Fruit fly (Drosophila melanogaster): ENCODE measurements around the gene Wnt10.

Wnt10 gene

DNA sequence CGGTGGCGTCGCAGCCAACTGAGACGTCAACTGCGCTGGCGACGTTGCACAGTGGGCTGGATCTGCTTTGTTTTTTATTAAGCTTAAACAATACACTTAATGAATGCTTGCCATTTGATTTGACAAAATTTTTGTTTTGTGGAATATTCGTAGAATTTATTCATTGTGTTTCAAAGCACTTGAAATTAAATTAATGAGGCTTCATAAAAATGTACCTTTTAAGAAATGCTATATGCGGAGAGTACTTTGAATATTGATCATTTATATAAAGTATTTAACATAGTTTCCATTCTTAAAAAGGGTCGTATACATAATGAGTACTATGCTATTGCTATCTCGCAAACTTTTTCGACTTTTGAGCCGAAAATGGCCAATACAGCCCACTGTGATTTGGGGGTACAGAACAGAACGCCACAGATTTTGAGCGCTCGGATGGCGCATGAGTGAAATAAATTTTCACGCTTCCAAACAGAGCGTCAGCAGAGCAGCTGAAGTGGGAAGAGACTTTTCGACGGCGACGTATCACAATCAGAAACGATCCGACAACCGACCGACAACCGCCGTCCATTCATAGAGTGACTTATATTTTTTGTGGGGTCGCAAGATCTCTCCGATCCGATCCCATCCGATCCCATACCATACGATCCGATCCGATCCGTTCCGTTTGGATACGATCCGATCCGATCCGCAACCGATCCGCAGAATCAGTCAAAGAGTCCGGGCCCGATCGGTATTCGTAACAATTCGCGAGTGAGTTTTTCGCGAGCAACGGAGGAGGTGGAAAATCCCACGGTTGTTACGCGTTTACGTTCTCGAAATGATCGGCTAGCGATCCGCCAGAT is 29.8 kb upstream of the Wnt10 start, which contains the start of gene Wnt6 (continued):
- TF ChIP-seq Neu2 (GFP tag; optimal IDR thresholded peaks at IDR 0.05; ENCODE audit: borderline replicate concordance) = no peak
- TF ChIP-seq CG18619 (GFP tag; optimal IDR thresholded peaks at IDR 0.05) = peak; percentile 65
- TF ChIP-seq CG7357 (GFP tag; IDR thresholded peaks at IDR 0.05) = no peak
- no peak for TF ChIP-seq hbn (GFP tag; IDR thresholded peaks at IDR 0.05; ENCODE audit: partially characterized antibody)
- TF ChIP-seq vfl (GFP tag; optimal IDR thresholded peaks at IDR 0.05) = peak; percentile 24
- peak; percentile 26 for TF ChIP-seq CG10147 (GFP tag; optimal IDR thresholded peaks at IDR 0.05)
- TF ChIP-seq vnd (GFP tag; IDR thresholded peaks at IDR 0.05; ENCODE audit: partially characterized antibody) = no peak
- peak; percentile 83 for TF ChIP-seq Adf1 (GFP tag; IDR thresholded peaks at IDR 0.05)
- no peak for TF ChIP-seq CG7745 (tag; optimal IDR thresholded peaks at IDR 0.05)
- no peak; the same call in 2 of the 3 replicates for TF ChIP-seq gce (GFP tag; IDR thresholded peaks at IDR 0.05)
- peak; percentile 58 for TF ChIP-seq Xbp1 (GFP tag; optimal IDR thresholded peaks at IDR 0.05)
- no peak for TF ChIP-seq tap (tag; optimal IDR thresholded peaks at IDR 0.05)
- peak; percentile 47 for TF ChIP-seq cato (GFP tag; optimal IDR thresholded peaks at IDR 0.05; ENCODE audit: borderline replicate concordance)
- peak; percentile 54 for TF ChIP-seq pum (GFP tag; optimal IDR thresholded peaks at IDR 0.05)
- no peak for TF ChIP-seq unc-4 (GFP tag; IDR thresholded peaks at IDR 0.05; ENCODE audit: partially characterized antibody)
- peak; percentile 45 for TF ChIP-seq ab (GFP tag; optimal IDR thresholded peaks at IDR 0.05)
- peak; percentile 81 for TF ChIP-seq CG12391 (tag; optimal IDR thresholded peaks at IDR 0.05)
- TF ChIP-seq Aef1 (GFP tag; IDR thresholded peaks at IDR 0.05) = peak; percentile 55; the same call in 2 of the 3 replicates
- TF ChIP-seq zen2 (GFP tag; IDR thresholded peaks at IDR 0.05; ENCODE audit: partially characterized antibody) = no peak
- TF ChIP-seq CG10565 (GFP tag; optimal IDR thresholded peaks at IDR 0.05) = no peak
- no peak for TF ChIP-seq CG12236 (GFP tag; optimal IDR thresholded peaks at IDR 0.05)
- TF ChIP-seq CG8359 (GFP tag; optimal IDR thresholded peaks at IDR 0.05; ENCODE audit: borderline replicate concordance) = no peak
- peak; percentile 71 for TF ChIP-seq grau (tag; optimal IDR thresholded peaks at IDR 0.05)
- TF ChIP-seq CG4617 (GFP tag; optimal IDR thresholded peaks at IDR 0.05; ENCODE audit: borderline replicate concordance) = no peak
- peak; percentile 70 for TF ChIP-seq Med (GFP tag)
- TF ChIP-seq stc (GFP tag; IDR thresholded peaks at IDR 0.05) = peak; percentile 58
- 0 out of 3 replicates have a peak, but pooled peaks have one; percentile 16 for TF ChIP-seq Optix (GFP tag; IDR thresholded peaks at IDR 0.05)

DNA sequence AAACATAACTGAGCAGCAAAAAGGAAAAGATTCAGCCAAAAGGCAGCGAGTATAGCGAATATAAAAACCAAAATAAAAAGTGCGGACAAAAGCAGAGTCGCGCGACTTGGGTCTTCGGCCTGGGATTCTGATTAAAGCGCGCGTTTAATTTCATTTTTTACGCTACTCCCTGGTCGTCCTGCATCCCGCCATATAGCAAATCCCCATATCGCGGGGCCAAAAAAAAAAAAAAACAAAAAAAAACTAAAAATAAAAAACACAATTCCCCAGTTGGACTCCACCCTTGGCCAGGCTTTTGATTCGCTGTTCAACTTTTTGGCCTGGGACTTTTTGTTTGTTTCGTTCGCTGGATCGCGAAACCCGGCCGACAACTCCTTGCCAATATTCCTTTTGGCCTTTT is 29.0 kb upstream of the Wnt10 start:
- TF ChIP-seq CG17829 (tag; optimal IDR thresholded peaks at IDR 0.05) (no peak), nom (GFP tag; optimal IDR thresholded peaks at IDR 0.05) (peak; percentile 68), CG11723 (GFP tag; optimal IDR thresholded peaks at IDR 0.05) (no peak), corto (GFP tag; optimal IDR thresholded peaks at IDR 0.05) (peak; percentile 16)

DNA sequence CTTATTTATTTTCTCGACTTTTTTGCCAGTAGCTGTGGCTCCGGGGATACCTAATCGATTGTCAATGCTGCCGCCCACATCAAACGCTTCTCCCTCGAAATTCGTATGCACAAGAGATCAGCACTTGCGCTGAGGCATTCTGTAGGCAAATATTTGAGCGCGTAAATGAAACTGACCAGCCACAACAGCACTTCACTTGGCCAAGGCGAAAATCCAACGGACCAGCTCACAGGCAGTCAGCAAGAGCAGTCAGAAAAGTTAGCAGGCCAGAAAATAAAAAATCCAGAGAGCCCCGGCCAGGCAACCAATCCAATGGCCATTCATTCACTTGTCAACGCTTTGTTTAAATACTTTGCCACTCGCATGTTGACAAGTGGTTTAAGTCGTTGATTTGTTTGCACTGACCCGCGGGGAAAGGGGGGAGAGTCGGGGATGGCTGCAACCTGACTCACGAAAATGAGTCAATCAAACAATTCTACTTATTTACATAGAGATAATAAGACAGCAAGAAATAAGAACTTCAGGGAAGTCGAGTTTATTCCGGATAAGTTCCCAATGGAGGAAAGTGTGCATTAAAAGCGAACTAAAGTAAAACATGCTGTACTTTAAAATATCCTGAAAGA is 23.7 kb upstream of the Wnt10 start:
- TF ChIP-seq CG15011 (GFP tag; optimal IDR thresholded peaks at IDR 0.05) (peak; percentile 18), CoRest (tag; optimal IDR thresholded peaks at IDR 0.05) (peak; percentile 4), so (GFP tag; IDR thresholded peaks at IDR 0.05) (peak; percentile 47; the same call in 1 of the 3 replicates), Deaf1 (tag; optimal IDR thresholded peaks at IDR 0.05) (no peak), pb (GFP tag; optimal IDR thresholded peaks at IDR 0.05) (no peak), Mrtf (GFP tag; IDR thresholded peaks at IDR 0.05) (no peak), tap (tag; optimal IDR thresholded peaks at IDR 0.05) (no peak), CG10267 (tag; optimal IDR thresholded peaks at IDR 0.05) (no peak), disco-r (GFP tag; optimal IDR thresholded peaks at IDR 0.05) (no peak), CG1792 (GFP tag; optimal IDR thresholded peaks at IDR 0.05) (no peak), corto (GFP tag; optimal IDR thresholded peaks at IDR 0.05) (no peak), tna (GFP tag; IDR thresholded peaks at IDR 0.05; ENCODE audit: partially characterized antibody) (no peak), CG6689 (GFP tag; IDR thresholded peaks at IDR 0.05) (no peak), CG4854 (GFP tag; optimal IDR thresholded peaks at IDR 0.05) (no peak), CG10274 (GFP tag; optimal IDR thresholded peaks at IDR 0.05) (no peak), C15 (GFP tag; IDR thresholded peaks at IDR 0.05) (no peak), ro (GFP tag; IDR thresholded peaks at IDR 0.05) (no peak), yki (optimal IDR thresholded peaks at IDR 0.05) (no peak)
